Worm (Caenorhabditis elegans) whole organism, L2 larva: ENCODE results near the gene gst-40.

Source experiments
- alr-1 ChIP-seq: fragments of 150-350 bp; optimal IDR thresholded peaks from 2 replicates; lab custom pipeline; 2014; ENCODE audit warnings: missing biosample characterization, missing genetic modification characterization
- ama-1 ChIP-seq: fragments of 150-350 bp; optimal IDR thresholded peaks from 2 replicates; lab custom pipeline; 2018; ENCODE audit warnings: inconsistent platforms
- dmd-4 ChIP-seq: sonication (generic microtip); optimal IDR thresholded peaks from 2 replicates; lab custom pipeline; 2017; ENCODE audit warnings: missing biosample characterization, missing genetic modification characterization
- egl-27 ChIP-seq: sonication (generic microtip); optimal IDR thresholded peaks from 3 replicates; lab custom pipeline; 2017; ENCODE audit warnings: missing biosample characterization, missing genetic modification reagents, missing genetic modification characterization
- fos-1 ChIP-seq: fragments of 150-350 bp; optimal IDR thresholded peaks from 2 replicates; lab custom pipeline; 2014; ENCODE audit warnings: missing biosample characterization, missing genetic modification characterization
- nhr-12 ChIP-seq: fragments of 150-350 bp; optimal IDR thresholded peaks from 2 replicates; lab custom pipeline; 2014; ENCODE audit warnings: missing biosample characterization, missing genetic modification characterization
- nhr-23 ChIP-seq: fragments of 150-350 bp; optimal IDR thresholded peaks from 2 replicates; lab custom pipeline; 2014; ENCODE audit warnings: missing biosample characterization, missing genetic modification reagents, missing genetic modification characterization
- nhr-237 ChIP-seq: fragments of 150-350 bp; optimal IDR thresholded peaks from 2 replicates; lab custom pipeline; 2014; ENCODE audit warnings: missing biosample characterization, missing genetic modification characterization
- snpc-4 ChIP-seq: fragments of 150-350 bp; optimal IDR thresholded peaks from 2 replicates; lab custom pipeline; 2014; ENCODE audit warnings: missing biosample characterization, missing genetic modification characterization
- unc-62 ChIP-seq: fragments of 150-350 bp; optimal IDR thresholded peaks from 2 replicates; lab custom pipeline; 2014; ENCODE audit warnings: missing biosample characterization, missing genetic modification reagents, missing genetic modification characterization

ce11 chrIV:736447-736846 is 23.9 kb upstream of the gst-40 start, which contains the start of gene kvs-5:
- TF ChIP-seq fos-1: no peak
- TF ChIP-seq snpc-4 (tag; lab: Kevin White, UChicago): no peak
- TF ChIP-seq nhr-237 (tag; lab: Kevin White, UChicago): no peak
- no peak for TF ChIP-seq alr-1 (tag; lab: Kevin White, UChicago)
- TF ChIP-seq nhr-23: no peak
- TF ChIP-seq unc-62 (GFP tag; lab: Kevin White, UChicago): no peak
- no peak for TF ChIP-seq nhr-12
- no peak for TF ChIP-seq ama-1 (lab: Kevin White, UChicago)
- TF ChIP-seq egl-27 (tag; lab: Kevin White, UChicago): no peak
- TF ChIP-seq dmd-4 (tag; lab: Kevin White, UChicago): no peak
